Fruit fly (Drosophila melanogaster): Measurements from ENCODE around the gene Tmtc1.

The Tmtc1 gene

dm6 chr2L:2724459-2724858 is 46.9 kb downstream of the Tmtc1 start:
- TF ChIP-seq Ets98B (GFP tag; IDR thresholded peaks at IDR 0.05) (no peak), Snoo (tag; optimal IDR thresholded peaks at IDR 0.05) (no peak), CG8301 (tag; optimal IDR thresholded peaks at IDR 0.05) (no peak), rn (GFP tag; IDR thresholded peaks at IDR 0.05) (no peak), gl (tag; optimal IDR thresholded peaks at IDR 0.05) (no peak), D1 (tag; optimal IDR thresholded peaks at IDR 0.05) (no peak), CG17806 (tag; optimal IDR thresholded peaks at IDR 0.05) (no peak), CG12605 (GFP tag; IDR thresholded peaks at IDR 0.05) (no peak), CG4496 (GFP tag; IDR thresholded peaks at IDR 0.05) (no peak), CG14655 (GFP tag; optimal IDR thresholded peaks at IDR 0.05) (no peak), Pif1B (GFP tag; optimal IDR thresholded peaks at IDR 0.05) (no peak), CG13204 (GFP tag; optimal IDR thresholded peaks at IDR 0.05) (no peak), CG15710 (tag; optimal IDR thresholded peaks at IDR 0.05) (no peak), CG32121 (GFP tag; IDR thresholded peaks at IDR 0.05) (no peak), CG34367 (tag; optimal IDR thresholded peaks at IDR 0.05) (no peak), fd96Ca (GFP tag; IDR thresholded peaks at IDR 0.05) (no peak), CG8159 (tag; optimal IDR thresholded peaks at IDR 0.05) (no peak), Pif1A (GFP tag; optimal IDR thresholded peaks at IDR 0.05) (no peak), EcR (GFP tag; optimal IDR thresholded peaks at IDR 0.05) (no peak), CG9948 (tag; optimal IDR thresholded peaks at IDR 0.05) (no peak)

dm6 chr2L:2725374-2725773 is 47.8 kb downstream of the Tmtc1 start, which contains the start of gene CG31689:
CG31689 (plus strand) TSS chr2L:2725674.
- TF ChIP-seq D1 (tag; optimal IDR thresholded peaks at IDR 0.05) (no peak), Ets98B (GFP tag; IDR thresholded peaks at IDR 0.05) (no peak), rn (GFP tag; IDR thresholded peaks at IDR 0.05) (no peak), CG34367 (tag; optimal IDR thresholded peaks at IDR 0.05) (no peak), CG13204 (GFP tag; optimal IDR thresholded peaks at IDR 0.05) (no peak), Snoo (tag; optimal IDR thresholded peaks at IDR 0.05) (no peak), Pif1B (GFP tag; optimal IDR thresholded peaks at IDR 0.05) (no peak), CG8159 (tag; optimal IDR thresholded peaks at IDR 0.05) (no peak), CG12605 (GFP tag; IDR thresholded peaks at IDR 0.05) (no peak), CG17806 (tag; optimal IDR thresholded peaks at IDR 0.05) (no peak), CG4496 (GFP tag; IDR thresholded peaks at IDR 0.05) (no peak)

- TF ChIP-seq fd96Ca (GFP tag; IDR thresholded peaks at IDR 0.05): no peak
- no peak for TF ChIP-seq Ets98B (GFP tag; IDR thresholded peaks at IDR 0.05)
- no peak for TF ChIP-seq CG12605 (GFP tag; IDR thresholded peaks at IDR 0.05)
- no peak for TF ChIP-seq rn (GFP tag; IDR thresholded peaks at IDR 0.05)
- no peak for TF ChIP-seq CG8301 (tag; optimal IDR thresholded peaks at IDR 0.05)
- no peak for TF ChIP-seq CG10348 (GFP tag; IDR thresholded peaks at IDR 0.05)
- TF ChIP-seq CG17806 (tag; optimal IDR thresholded peaks at IDR 0.05): no peak
- no peak for TF ChIP-seq Snoo (tag; optimal IDR thresholded peaks at IDR 0.05)
- no peak for TF ChIP-seq CG13204 (GFP tag; optimal IDR thresholded peaks at IDR 0.05)
- no peak for TF ChIP-seq CG8159 (tag; optimal IDR thresholded peaks at IDR 0.05)
- no peak for TF ChIP-seq EcR (GFP tag; optimal IDR thresholded peaks at IDR 0.05)
- no peak for TF ChIP-seq Pif1A (GFP tag; optimal IDR thresholded peaks at IDR 0.05)
- no peak for TF ChIP-seq CG34367 (tag; optimal IDR thresholded peaks at IDR 0.05)
- no peak for TF ChIP-seq CG32121 (GFP tag; IDR thresholded peaks at IDR 0.05)
Observed at dm6 chr2L:2727364-2727763, 49.8 kb downstream of the Tmtc1 start.

dm6 chr2L:2727812-2728211 is 50.3 kb downstream of the Tmtc1 start:
- no peak for TF ChIP-seq CG32121 (GFP tag; IDR thresholded peaks at IDR 0.05)
- TF ChIP-seq CG9948 (tag; optimal IDR thresholded peaks at IDR 0.05): no peak
- no peak for TF ChIP-seq CG8159 (tag; optimal IDR thresholded peaks at IDR 0.05)
- TF ChIP-seq Ets98B (GFP tag; IDR thresholded peaks at IDR 0.05): no peak
- peak; percentile 8 for TF ChIP-seq CG15710 (tag; optimal IDR thresholded peaks at IDR 0.05)
- TF ChIP-seq Snoo (tag; optimal IDR thresholded peaks at IDR 0.05): no peak
- no peak for TF ChIP-seq D1 (tag; optimal IDR thresholded peaks at IDR 0.05)
- no peak for TF ChIP-seq Pif1A (GFP tag; optimal IDR thresholded peaks at IDR 0.05)
- TF ChIP-seq CG4496 (GFP tag; IDR thresholded peaks at IDR 0.05): no peak; the same call in 2 of the 3 replicates
- peak; percentile 27 for TF ChIP-seq CG13204 (GFP tag; optimal IDR thresholded peaks at IDR 0.05)
- no peak for TF ChIP-seq CG14655 (GFP tag; optimal IDR thresholded peaks at IDR 0.05)
- TF ChIP-seq CG17806 (tag; optimal IDR thresholded peaks at IDR 0.05): no peak
- peak; percentile 43; the same call in 1 of the 2 replicates for TF ChIP-seq CG12605 (GFP tag; IDR thresholded peaks at IDR 0.05)
- TF ChIP-seq rn (GFP tag; IDR thresholded peaks at IDR 0.05): no peak
- TF ChIP-seq EcR (GFP tag; optimal IDR thresholded peaks at IDR 0.05): no peak
- TF ChIP-seq fd96Ca (GFP tag; IDR thresholded peaks at IDR 0.05): no peak

- TF ChIP-seq CG14655 (GFP tag; optimal IDR thresholded peaks at IDR 0.05) (peak; percentile 12), CG4496 (GFP tag; IDR thresholded peaks at IDR 0.05) (0 out of 3 replicates have a peak, but pooled peaks have one; percentile 30), CG8301 (tag; optimal IDR thresholded peaks at IDR 0.05) (peak; percentile 3), Pif1B (GFP tag; optimal IDR thresholded peaks at IDR 0.05) (no peak), CG10348 (GFP tag; IDR thresholded peaks at IDR 0.05) (no peak)
Observed at dm6 chr2L:2728577-2728976, 51.0 kb downstream of the Tmtc1 start.

- TF ChIP-seq CG14655 (GFP tag; optimal IDR thresholded peaks at IDR 0.05) (peak; percentile 58), Pif1B (GFP tag; optimal IDR thresholded peaks at IDR 0.05) (peak; percentile 5), CG4496 (GFP tag; IDR thresholded peaks at IDR 0.05) (peak; percentile 63), CG17806 (tag; optimal IDR thresholded peaks at IDR 0.05) (peak; percentile 4), CG9948 (tag; optimal IDR thresholded peaks at IDR 0.05) (no peak), fd96Ca (GFP tag; IDR thresholded peaks at IDR 0.05) (peak; percentile 37; the same call in 1 of the 3 replicates), CG8301 (tag; optimal IDR thresholded peaks at IDR 0.05) (peak; percentile 8), Snoo (tag; optimal IDR thresholded peaks at IDR 0.05) (no peak), EcR (GFP tag; optimal IDR thresholded peaks at IDR 0.05) (no peak), CG10348 (GFP tag; IDR thresholded peaks at IDR 0.05) (no peak), gl (tag; optimal IDR thresholded peaks at IDR 0.05) (no peak), D1 (tag; optimal IDR thresholded peaks at IDR 0.05) (no peak), CG15710 (tag; optimal IDR thresholded peaks at IDR 0.05) (no peak), CG32121 (GFP tag; IDR thresholded peaks at IDR 0.05) (peak; percentile 57), Pif1A (GFP tag; optimal IDR thresholded peaks at IDR 0.05) (peak; percentile 15), Ets98B (GFP tag; IDR thresholded peaks at IDR 0.05) (peak; percentile 71), CG8159 (tag; optimal IDR thresholded peaks at IDR 0.05) (no peak)
Observed at dm6 chr2L:2729882-2730281, 52.3 kb downstream of the Tmtc1 start.

Measured in whole organism, pupa.